Fruit fly (Drosophila melanogaster) whole organism, embryonic: ENCODE data around the gene CG44008.

Experiments used
- CG1024 ChIP-seq: fragments of 200-800 bp; sonication (Bioruptor generic); IDR thresholded peaks from 2 replicates; pipeline ENCODE4 v1.3.6; 2022; ENCODE audit warnings: missing biosample characterization, missing genetic modification characterization
- CG10565 ChIP-seq: fragments of 200-800 bp; sonication (Bioruptor generic); optimal IDR thresholded peaks from 3 replicates; lab custom pipeline; 2016; ENCODE audit warnings: missing biosample characterization, mild to moderate bottlenecking, missing genetic modification characterization
- CG11560 ChIP-seq: fragments of 200-800 bp; sonication (Bioruptor generic); IDR thresholded peaks from 3 replicates; pipeline ENCODE4 v1.3.6; 2022; ENCODE audit warnings: missing biosample characterization, missing genetic modification characterization
- CG11695 ChIP-seq: fragments of 200-800 bp; sonication (Bioruptor generic); IDR thresholded peaks from 3 replicates; pipeline ENCODE4 v1.3.6; 2022; ENCODE audit warnings: missing biosample characterization, missing genetic modification characterization
- CG11723 ChIP-seq: fragments of 200-800 bp; sonication (Bioruptor generic); optimal IDR thresholded peaks from 2 replicates; lab custom pipeline; 2017; ENCODE audit warnings: missing biosample characterization, mild to moderate bottlenecking, missing genetic modification characterization
- CG12071 ChIP-seq: fragments of 200-800 bp; sonication (Bioruptor generic); optimal IDR thresholded peaks from 3 replicates; lab custom pipeline; 2018; ENCODE audit warnings: missing biosample characterization, mild to moderate bottlenecking, missing genetic modification characterization
- CG14860 ChIP-seq: fragments of 200-800 bp; sonication (Bioruptor generic); IDR thresholded peaks from 3 replicates; pipeline ENCODE4 v1.3.6; 2022; ENCODE audit warnings: missing biosample characterization, missing genetic modification characterization; ENCODE audit not compliant: partially characterized antibody
- CG14965 ChIP-seq: fragments of 200-800 bp; sonication (Bioruptor generic); optimal IDR thresholded peaks from 2 replicates; lab custom pipeline; 2016; ENCODE audit warnings: missing biosample characterization, missing genetic modification characterization, borderline replicate concordance
- CG17328 ChIP-seq: fragments of 200-800 bp; sonication (Bioruptor generic); IDR thresholded peaks from 2 replicates; pipeline ENCODE4 v1.3.6; 2022; ENCODE audit warnings: missing biosample characterization, missing genetic modification characterization
- CG18619 ChIP-seq: fragments of 200-800 bp; sonication (Bioruptor generic); optimal IDR thresholded peaks from 3 replicates; lab custom pipeline; 2017; ENCODE audit warnings: missing biosample characterization, mild to moderate bottlenecking, missing genetic modification characterization
- CG2889 ChIP-seq: fragments of 200-800 bp; sonication (Bioruptor generic); IDR thresholded peaks from 3 replicates; pipeline ENCODE4 v1.3.6; 2022; ENCODE audit warnings: missing biosample characterization, missing genetic modification characterization
- CG31441 ChIP-seq: fragments of 200-800 bp; sonication (Bioruptor generic); IDR thresholded peaks from 2 replicates; pipeline ENCODE4 v1.3.6; 2022; ENCODE audit warnings: missing biosample characterization, missing genetic modification characterization
- CG32767 ChIP-seq: fragments of 200-800 bp; sonication (Bioruptor generic); IDR thresholded peaks from 2 replicates; pipeline ENCODE4 v1.3.6; 2022; ENCODE audit warnings: missing biosample characterization, missing genetic modification characterization
- CG43689 ChIP-seq: fragments of 200-800 bp; sonication (Bioruptor generic); IDR thresholded peaks from 2 replicates; pipeline ENCODE4 v1.3.6; 2022; ENCODE audit warnings: missing biosample characterization, missing genetic modification characterization
- CG6791 ChIP-seq: fragments of 200-800 bp; sonication (Bioruptor generic); IDR thresholded peaks from 3 replicates; pipeline ENCODE4 v1.3.6; 2022; ENCODE audit warnings: missing biosample characterization, missing genetic modification characterization; ENCODE audit not compliant: partially characterized antibody
- CG7271 ChIP-seq: fragments of 200-800 bp; sonication (Bioruptor generic); optimal IDR thresholded peaks from 2 replicates; lab custom pipeline; 2018; ENCODE audit warnings: missing biosample characterization, mild to moderate bottlenecking, missing genetic modification characterization, moderate library complexity
- CG9727 ChIP-seq: fragments of 200-800 bp; sonication (Bioruptor generic); optimal IDR thresholded peaks from 3 replicates; lab custom pipeline; 2017; ENCODE audit warnings: missing biosample characterization, mild to moderate bottlenecking, missing genetic modification characterization
- CG9797 ChIP-seq: fragments of 200-800 bp; sonication (Bioruptor generic); optimal IDR thresholded peaks from 3 replicates; lab custom pipeline; 2018; ENCODE audit warnings: missing biosample characterization, mild to moderate bottlenecking, missing genetic modification characterization
- Dp ChIP-seq: fragments of 200-800 bp; sonication (Bioruptor generic); optimal IDR thresholded peaks from 2 replicates; lab custom pipeline; 2018; ENCODE audit warnings: missing biosample characterization, mild to moderate bottlenecking, missing genetic modification characterization, moderate library complexity
- Fer1 ChIP-seq: fragments of 200-800 bp; sonication (Bioruptor generic); optimal IDR thresholded peaks from 2 replicates; lab custom pipeline; 2017; ENCODE audit warnings: missing biosample characterization, mild to moderate bottlenecking, missing genetic modification characterization
- HLHmδ ChIP-seq: fragments of 200-800 bp; sonication (Bioruptor generic); optimal IDR thresholded peaks from 2 replicates; lab custom pipeline; 2018; ENCODE audit warnings: missing biosample characterization, mild to moderate bottlenecking, missing genetic modification characterization, moderate library complexity
- Hr3 ChIP-seq: fragments of 200-800 bp; sonication (Bioruptor generic); optimal IDR thresholded peaks from 3 replicates; lab custom pipeline; 2016; ENCODE audit warnings: missing biosample characterization, missing genetic modification characterization
- Myb ChIP-seq: fragments of 200-800 bp; sonication (Bioruptor generic); optimal IDR thresholded peaks from 2 replicates; lab custom pipeline; 2016; ENCODE audit warnings: missing biosample characterization, missing genetic modification characterization
- NC2α ChIP-seq: fragments of 200-800 bp; sonication (Bioruptor generic); optimal IDR thresholded peaks from 2 replicates; lab custom pipeline; 2016; ENCODE audit warnings: missing biosample characterization, missing genetic modification characterization
- PHDP ChIP-seq: fragments of 200-800 bp; sonication (Bioruptor generic); optimal IDR thresholded peaks from 3 replicates; lab custom pipeline; 2018; ENCODE audit warnings: missing biosample characterization, mild to moderate bottlenecking, missing genetic modification characterization, moderate library complexity
- Rx ChIP-seq: fragments of 200-800 bp; sonication (Bioruptor generic); IDR thresholded peaks from 2 replicates; pipeline ENCODE4 v1.3.6; 2022; ENCODE audit warnings: missing biosample characterization, missing genetic modification characterization
- Ssrp ChIP-seq: fragments of 200-800 bp; sonication (Bioruptor generic); optimal IDR thresholded peaks from 2 replicates; lab custom pipeline; 2018; ENCODE audit warnings: missing biosample characterization, mild to moderate bottlenecking, missing genetic modification characterization, moderate library complexity
- Xrp1 ChIP-seq: fragments of 200-800 bp; sonication (Bioruptor generic); IDR thresholded peaks from 2 replicates; pipeline ENCODE4 v1.3.6; 2022; ENCODE audit warnings: missing biosample characterization, missing genetic modification characterization
- ac ChIP-seq: fragments of 200-800 bp; sonication (Bioruptor generic); optimal IDR thresholded peaks from 3 replicates; lab custom pipeline; 2017; ENCODE audit warnings: missing biosample characterization, mild to moderate bottlenecking, missing genetic modification characterization
- cad ChIP-seq: fragments of >200 bp; optimal IDR thresholded peaks from 2 replicates; lab custom pipeline; 2017; ENCODE audit warnings: missing biosample characterization, missing genetic modification characterization
- cg ChIP-seq: fragments of 200-800 bp; sonication (Bioruptor generic); optimal IDR thresholded peaks from 3 replicates; lab custom pipeline; 2019; ENCODE audit warnings: missing biosample characterization, mild to moderate bottlenecking, missing genetic modification characterization, moderate library complexity
- croc ChIP-seq: fragments of 200-800 bp; sonication (Bioruptor generic); conservative IDR thresholded peaks from 3 replicates; pipeline ENCODE4 v1.3.6; 2022; ENCODE audit warnings: missing biosample characterization, missing genetic modification characterization
- exex ChIP-seq: fragments of 200-800 bp; sonication (Bioruptor generic); optimal IDR thresholded peaks from 4 replicates; lab custom pipeline; 2018; ENCODE audit warnings: missing biosample characterization, mild to moderate bottlenecking, missing genetic modification characterization, moderate library complexity
- gt ChIP-seq: fragments of 200-800 bp; sonication (Bioruptor generic); IDR thresholded peaks from 2 replicates; pipeline ENCODE4 v1.3.6; 2022; ENCODE audit warnings: missing biosample characterization, missing genetic modification characterization
- hkb ChIP-seq, 2 experiments: fragments of 200-800 bp in 1 of 2; fragments of >200 bp in 1 of 2; sonication (Bioruptor generic) in 1 of 2; IDR thresholded peaks in 1 of 2; optimal IDR thresholded peaks in 1 of 2; 2 replicates each; pipeline versions ENCODE4 v1.3.6 to Lab custom; 2017 to 2022; ENCODE audit warnings: missing biosample characterization in 1 of 2, missing genetic modification characterization in 1 of 2
- lab ChIP-seq: fragments of 200-800 bp; sonication (Bioruptor generic); optimal IDR thresholded peaks from 3 replicates; lab custom pipeline; 2017; ENCODE audit warnings: missing biosample characterization, missing genetic modification characterization, mild to moderate bottlenecking, moderate library complexity, missing genetic modification reagents
- lola ChIP-seq, 3 experiments: fragments of >200 bp in 2 of 3; fragments of 200-800 bp in 1 of 3; sonication (Bioruptor generic) in 1 of 3; optimal IDR thresholded peaks; 2 replicates each; lab custom pipeline; 2017 to 2019; ENCODE audit warnings: missing biosample characterization in 3 of 3, missing genetic modification characterization in 3 of 3, mild to moderate bottlenecking in 1 of 3, moderate library complexity in 1 of 3
- mld ChIP-seq: fragments of 200-800 bp; sonication (Bioruptor generic); IDR thresholded peaks from 3 replicates; pipeline ENCODE4 v1.3.6; 2022; ENCODE audit warnings: missing biosample characterization, missing genetic modification characterization; ENCODE audit not compliant: partially characterized antibody
- nerfin-1 ChIP-seq: fragments of 200-800 bp; sonication (Bioruptor generic); optimal IDR thresholded peaks from 3 replicates; lab custom pipeline; 2019; ENCODE audit warnings: missing biosample characterization, mild to moderate bottlenecking, missing genetic modification characterization, moderate library complexity
- pan ChIP-seq, 4 experiments: fragments of >200 bp in 3 of 4; fragments of 200-800 bp in 1 of 4; sonication (Bioruptor generic) in 1 of 4; optimal IDR thresholded peaks in 3 of 4; IDR thresholded peaks in 1 of 4; 2 replicates each; pipeline versions ENCODE4 v1.3.6 to Lab custom; 2017 to 2022; ENCODE audit warnings: missing biosample characterization in 2 of 4, missing genetic modification characterization in 2 of 4, mixed read lengths in 1 of 4
- pros ChIP-seq: fragments of 200-800 bp; sonication (Bioruptor generic); optimal IDR thresholded peaks from 3 replicates; lab custom pipeline; 2019; ENCODE audit warnings: missing biosample characterization, mild to moderate bottlenecking, missing genetic modification characterization, moderate library complexity
- psq ChIP-seq: fragments of 200-800 bp; sonication (Bioruptor generic); optimal IDR thresholded peaks from 2 replicates; lab custom pipeline; 2017; ENCODE audit warnings: missing biosample characterization, missing genetic modification characterization
- salm ChIP-seq: fragments of 200-800 bp; sonication (Bioruptor generic); optimal IDR thresholded peaks from 2 replicates; lab custom pipeline; 2018; ENCODE audit warnings: missing biosample characterization, mild to moderate bottlenecking, missing genetic modification characterization
- schlank ChIP-seq: fragments of 200-800 bp; sonication (Bioruptor generic); optimal IDR thresholded peaks from 2 replicates; lab custom pipeline; 2018; ENCODE audit warnings: missing biosample characterization, mild to moderate bottlenecking, missing genetic modification characterization
- sima ChIP-seq: fragments of 200-800 bp; sonication (Bioruptor generic); optimal IDR thresholded peaks from 2 replicates; lab custom pipeline; 2016; ENCODE audit warnings: missing biosample characterization, missing genetic modification characterization
- sisA ChIP-seq: fragments of 200-800 bp; sonication (Bioruptor generic); IDR thresholded peaks from 2 replicates; pipeline ENCODE4 v1.3.6; 2022; ENCODE audit warnings: missing biosample characterization, missing genetic modification characterization
- sug ChIP-seq: fragments of 200-800 bp; optimal IDR thresholded peaks from 2 replicates; lab custom pipeline; 2019; ENCODE audit warnings: missing biosample characterization, mild to moderate bottlenecking, missing genetic modification characterization, moderate library complexity
- tap ChIP-seq: fragments of 200-800 bp; optimal IDR thresholded peaks from 3 replicates; lab custom pipeline; 2019; ENCODE audit warnings: missing biosample characterization, mild to moderate bottlenecking, missing genetic modification characterization, moderate library complexity
- tin ChIP-seq: fragments of 200-800 bp; sonication (Bioruptor generic); optimal IDR thresholded peaks from 3 replicates; lab custom pipeline; 2016; ENCODE audit warnings: missing biosample characterization, missing genetic modification characterization

The CG44008 gene

DNA sequence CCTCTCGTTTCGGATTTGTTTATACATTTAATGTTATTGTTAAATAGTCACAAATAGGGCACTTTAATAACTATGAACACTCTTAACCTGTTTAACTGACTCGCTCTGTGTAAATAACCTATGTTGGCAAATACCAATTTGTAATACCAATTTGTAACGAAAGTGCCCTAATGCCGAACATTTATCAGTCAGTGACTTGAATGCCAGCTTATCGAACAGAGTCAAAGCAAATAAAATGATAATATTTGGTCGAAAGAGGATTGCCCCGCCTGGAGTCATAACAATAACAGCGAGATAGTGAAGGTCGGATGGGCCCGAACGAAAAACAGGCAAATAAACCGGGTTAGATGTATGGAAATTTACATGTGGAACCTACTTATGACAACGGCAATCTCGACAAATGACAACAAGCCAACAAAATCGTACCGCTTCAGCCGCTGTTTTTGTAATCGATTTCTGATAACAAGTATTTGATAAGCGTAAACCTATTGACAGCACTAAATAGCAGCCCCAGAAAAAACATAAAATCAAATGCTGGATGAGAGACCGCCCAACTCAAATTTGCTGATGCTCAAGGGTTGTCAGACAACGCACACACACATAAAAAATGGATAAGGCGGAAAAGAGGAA is 3.0 kb upstream of the CG44008 start (continued):
- TF ChIP-seq CG1024 (GFP tag; lab: Robert Waterston, UW) = no peak
- TF ChIP-seq CG32767 (GFP tag; lab: Robert Waterston, UW) = no peak
- TF ChIP-seq sisA (GFP tag; lab: Robert Waterston, UW) = no peak
- TF ChIP-seq Dp (GFP tag; lab: Kevin White, UChicago) = no peak
- TF ChIP-seq CG12071 = peak; percentile 27
- TF ChIP-seq CG2889 (GFP tag; lab: Robert Waterston, UW) = no peak
- TF ChIP-seq CG31441 (GFP tag; lab: Robert Waterston, UW) = no peak
- TF ChIP-seq hkb (optimal IDR thresholded peaks at IDR 0.05; lab: Kevin White, UChicago) = no peak
- no peak for TF ChIP-seq hkb (GFP tag; IDR thresholded peaks at IDR 0.05; lab: Robert Waterston, UW)
- no peak for TF ChIP-seq CG11560 (tag; lab: Robert Waterston, UW)
- TF ChIP-seq tap (tag; lab: Kevin White, UChicago) = no peak
- TF ChIP-seq Myb (GFP tag; lab: Kevin White, UChicago) = no peak
- TF ChIP-seq CG10565 (GFP tag; lab: Kevin White, UChicago) = no peak
- no peak for TF ChIP-seq croc (GFP tag; lab: Robert Waterston, UW)
- no peak for TF ChIP-seq psq
- no peak for TF ChIP-seq CG6791 (GFP tag; lab: Robert Waterston, UW)
- no peak for TF ChIP-seq salm (tag; lab: Kevin White, UChicago)
- no peak for TF ChIP-seq Ssrp (tag; lab: Kevin White, UChicago)
- no peak for TF ChIP-seq sima (GFP tag; lab: Kevin White, UChicago)
- no peak for TF ChIP-seq CG14965 (GFP tag; lab: Kevin White, UChicago)
- TF ChIP-seq CG9727 = no peak
- no peak for TF ChIP-seq CG14860 (GFP tag; lab: Robert Waterston, UW)
- TF ChIP-seq ac (GFP tag; lab: Kevin White, UChicago) = no peak
- TF ChIP-seq tin (GFP tag; lab: Kevin White, UChicago) = no peak
- TF ChIP-seq CG17328 = no peak
- TF ChIP-seq Fer1 (GFP tag; lab: Kevin White, UChicago) = peak; percentile 27
- TF ChIP-seq cg (GFP tag; lab: Kevin White, UChicago) = no peak
- TF ChIP-seq schlank (tag; lab: Kevin White, UChicago) = peak; percentile 7
- no peak for TF ChIP-seq CG9797 (GFP tag; lab: Kevin White, UChicago)
- no peak for TF ChIP-seq Xrp1 (GFP tag; lab: Robert Waterston, UW)
- TF ChIP-seq lab (GFP tag; lab: Kevin White, UChicago) = peak; percentile 48
- no peak for TF ChIP-seq CG43689 (GFP tag; lab: Robert Waterston, UW)
- no peak for TF ChIP-seq HLHmδ (GFP tag; lab: Kevin White, UChicago)
- TF ChIP-seq CG11723 = no peak
- TF ChIP-seq Rx (GFP tag; lab: Robert Waterston, UW) = no peak
- no peak for TF ChIP-seq Hr3 (GFP tag; lab: Kevin White, UChicago)
- TF ChIP-seq CG7271 (tag; lab: Kevin White, UChicago) = no peak
- TF ChIP-seq sug (tag; lab: Kevin White, UChicago) = peak; percentile 46
- TF ChIP-seq exex (tag; lab: Kevin White, UChicago) = peak; percentile 76
- TF ChIP-seq lola (GFP tag; optimal IDR thresholded peaks at IDR 0.05; lab: Kevin White, UChicago) = no peak
- TF ChIP-seq NC2α (GFP tag; lab: Kevin White, UChicago) = no peak
- TF ChIP-seq CG11695 (GFP tag; lab: Robert Waterston, UW) = no peak
- TF ChIP-seq CG18619 (GFP tag; lab: Kevin White, UChicago) = peak; percentile 32
- no peak for TF ChIP-seq pan (optimal IDR thresholded peaks at IDR 0.05; lab: Kevin White, UChicago)
- no peak for TF ChIP-seq pan (GFP tag; optimal IDR thresholded peaks at IDR 0.05 in 1 of 2, IDR thresholded peaks at IDR 0.05 in 1 of 2)
- no peak for TF ChIP-seq PHDP
- no peak for TF ChIP-seq pros (GFP tag; lab: Kevin White, UChicago)
- no peak for TF ChIP-seq mld (GFP tag; lab: Robert Waterston, UW)
- TF ChIP-seq cad (GFP tag; lab: Kevin White, UChicago) = no peak
- no peak for TF ChIP-seq gt (GFP tag; lab: Robert Waterston, UW)
- no peak for TF ChIP-seq nerfin-1 (tag; lab: Kevin White, UChicago)
